Worm (Caenorhabditis elegans) whole organism, L3 larva: ENCODE measurements around the gene rpi-1.
"Not testable (repeated sequence)": the region's sequence is repeated elsewhere in the genome, so short reads cannot be mapped to it uniquely, and the experiment has no call there.

Source experiments
- aly-2 ChIP-seq: fragments of 150-350 bp; optimal IDR thresholded peaks from 2 replicates; lab custom pipeline; 2014; ENCODE audit warnings: missing biosample characterization, missing genetic modification characterization
- ama-1 ChIP-seq: fragments of 150-350 bp; optimal IDR thresholded peaks from 2 replicates; lab custom pipeline; 2018
- ceh-9 ChIP-seq: sonication (generic microtip); optimal IDR thresholded peaks from 2 replicates; lab custom pipeline; 2018; ENCODE audit warnings: missing biosample characterization, missing genetic modification characterization
- egl-27 ChIP-seq: sonication (generic microtip); optimal IDR thresholded peaks from 4 replicates; lab custom pipeline; 2017; ENCODE audit warnings: missing biosample characterization, missing genetic modification reagents, missing genetic modification characterization
- fkh-2 ChIP-seq: fragments of 150-350 bp; optimal IDR thresholded peaks from 2 replicates; lab custom pipeline; 2014; ENCODE audit warnings: missing biosample characterization, missing genetic modification reagents, missing genetic modification characterization
- lin-15B ChIP-seq: fragments of 150-350 bp; optimal IDR thresholded peaks from 2 replicates; lab custom pipeline; 2014; ENCODE audit warnings: missing biosample characterization, missing genetic modification characterization
- nhr-11 ChIP-seq: fragments of 150-350 bp; optimal IDR thresholded peaks from 2 replicates; lab custom pipeline; 2014; ENCODE audit warnings: missing biosample characterization, missing genetic modification characterization
- nhr-237 ChIP-seq: fragments of 150-350 bp; optimal IDR thresholded peaks from 2 replicates; lab custom pipeline; 2014; ENCODE audit warnings: missing biosample characterization, missing genetic modification characterization
- snpc-4 ChIP-seq: fragments of 150-350 bp; optimal IDR thresholded peaks from 2 replicates; lab custom pipeline; 2014; ENCODE audit warnings: missing biosample characterization, missing genetic modification characterization

- TF ChIP-seq fkh-2 (tag; lab: Kevin White, UChicago); ceh-9 (tag; lab: Kevin White, UChicago); nhr-237 (tag; lab: Kevin White, UChicago); ama-1 (lab: Kevin White, UChicago); aly-2 (tag; lab: Kevin White, UChicago); snpc-4; lin-15B (tag; lab: Kevin White, UChicago); nhr-11 (tag; lab: Kevin White, UChicago); egl-27 (tag; lab: Kevin White, UChicago): not testable (repeated sequence)
Observed at ce11 chrII:14000044-14000443, 37.8 kb upstream of the rpi-1 start, which contains the start of gene F01D5.3.
